Worm (Caenorhabditis elegans): Measurements from ENCODE around the gene utx-1.

ce11 chrX:8570997-8571517 is 14.1 kb downstream of the utx-1 start, which contains the start of gene jmjd-3.1:
- no peak for TF ChIP-seq unc-39 (tag; optimal IDR thresholded peaks at IDR 0.05)
- no peak for TF ChIP-seq nhr-23 (tag; optimal IDR thresholded peaks at IDR 0.05)
- TF ChIP-seq lin-39 (tag; optimal IDR thresholded peaks at IDR 0.05) = no peak

All from whole organism, L3 larva.